Worm (Caenorhabditis elegans): ENCODE results near the gene Y57G11A.2.

- TF ChIP-seq flt-1 (GFP tag; IDR thresholded peaks at IDR 0.05) (no peak), med-1 (GFP tag; optimal IDR thresholded peaks at IDR 0.05; ENCODE audit: insufficient read depth) (no peak), ztf-29 (GFP tag; IDR thresholded peaks at IDR 0.05) (no peak), ref-1 (GFP tag; conservative IDR thresholded peaks at IDR 0.05) (no peak), cog-1 (tag; optimal IDR thresholded peaks at IDR 0.05) (peak; percentile 48), ztf-23 (GFP tag; IDR thresholded peaks at IDR 0.05) (peak; percentile 64; the same call in 1 of the 2 replicates), klf-2 (GFP tag; conservative IDR thresholded peaks at IDR 0.05) (no peak), tab-1 (GFP tag; IDR thresholded peaks at IDR 0.05) (no peak), T22C8.4 (GFP tag; IDR thresholded peaks at IDR 0.05) (no peak)
Observed at ce11 chrIV:14496494-14496893, 22.8 kb downstream of the Y57G11A.2 start.
